Fruit fly (Drosophila melanogaster) whole organism, embryonic: ENCODE measurements around the gene PK1-R.

Experiments used
- B-H1 ChIP-seq: fragments of 200-800 bp; sonication (Bioruptor generic); IDR thresholded peaks from 3 replicates; pipeline ENCODE4 v1.3.6; 2022; ENCODE audit warnings: missing biosample characterization, missing genetic modification characterization
- CG12219 ChIP-seq: fragments of 200-800 bp; sonication (Bioruptor generic); optimal IDR thresholded peaks from 3 replicates; lab custom pipeline; 2018; ENCODE audit warnings: missing biosample characterization, mild to moderate bottlenecking, missing genetic modification characterization
- CG12769 ChIP-seq: fragments of 200-800 bp; sonication (Bioruptor generic); optimal IDR thresholded peaks from 2 replicates; lab custom pipeline; 2019; ENCODE audit warnings: missing biosample characterization, mild to moderate bottlenecking, missing genetic modification characterization, moderate library complexity
- CG13894 ChIP-seq: fragments of 200-800 bp; sonication (Bioruptor generic); optimal IDR thresholded peaks from 3 replicates; lab custom pipeline; 2018; ENCODE audit warnings: missing biosample characterization, mild to moderate bottlenecking, missing genetic modification characterization, moderate library complexity
- CG17328 ChIP-seq: fragments of 200-800 bp; sonication (Bioruptor generic); IDR thresholded peaks from 2 replicates; pipeline ENCODE4 v1.3.6; 2022; ENCODE audit warnings: missing biosample characterization, missing genetic modification characterization
- CG17568 ChIP-seq: fragments of 200-800 bp; sonication (Bioruptor generic); optimal IDR thresholded peaks from 2 replicates; lab custom pipeline; 2018; ENCODE audit warnings: missing biosample characterization, mild to moderate bottlenecking, missing genetic modification characterization, moderate library complexity
- CG18599 ChIP-seq: fragments of 200-800 bp; sonication (Bioruptor generic); optimal IDR thresholded peaks from 3 replicates; lab custom pipeline; 2017; ENCODE audit warnings: missing biosample characterization, missing genetic modification characterization, mild to moderate bottlenecking, moderate library complexity, missing genetic modification reagents
- CG2199 ChIP-seq: fragments of 200-800 bp; sonication (Bioruptor generic); IDR thresholded peaks from 3 replicates; pipeline ENCODE4 v1.3.6; 2022; ENCODE audit warnings: missing biosample characterization, missing genetic modification characterization
- CG3163 ChIP-seq: fragments of 200-800 bp; sonication (Bioruptor generic); optimal IDR thresholded peaks from 3 replicates; lab custom pipeline; 2016; ENCODE audit warnings: missing biosample characterization, missing genetic modification characterization
- CG32532 ChIP-seq: fragments of 200-800 bp; sonication (Bioruptor generic); IDR thresholded peaks from 2 replicates; pipeline ENCODE4 v1.3.6; 2022; ENCODE audit warnings: missing biosample characterization, missing genetic modification characterization
- CG4360 ChIP-seq: fragments of 200-800 bp; sonication (Bioruptor generic); IDR thresholded peaks from 2 replicates; pipeline ENCODE4 v1.3.6; 2022; ENCODE audit warnings: missing biosample characterization, missing genetic modification characterization
- CG7372 ChIP-seq: fragments of 200-800 bp; sonication (Bioruptor generic); IDR thresholded peaks from 2 replicates; pipeline ENCODE4 v1.3.6; 2022; ENCODE audit warnings: missing biosample characterization, missing genetic modification characterization
- CG7987 ChIP-seq: fragments of 200-800 bp; sonication (Bioruptor generic); optimal IDR thresholded peaks from 2 replicates; lab custom pipeline; 2018; ENCODE audit warnings: missing biosample characterization, mild to moderate bottlenecking, missing genetic modification characterization, moderate library complexity
- CG9437 ChIP-seq: fragments of 200-800 bp; sonication (Bioruptor generic); optimal IDR thresholded peaks from 2 replicates; lab custom pipeline; 2018; ENCODE audit warnings: missing biosample characterization, mild to moderate bottlenecking, missing genetic modification characterization
- CTCF ChIP-seq: fragments of 200-800 bp; sonication (Bioruptor generic); optimal IDR thresholded peaks from 2 replicates; lab custom pipeline; 2017; ENCODE audit warnings: missing biosample characterization, mild to moderate bottlenecking, missing genetic modification characterization, moderate library complexity
- Dbx ChIP-seq: fragments of 200-800 bp; sonication (Bioruptor generic); IDR thresholded peaks from 3 replicates; pipeline ENCODE4 v1.3.6; 2022; ENCODE audit warnings: missing biosample characterization, missing genetic modification characterization
- Elba2 ChIP-seq: fragments of 200-800 bp; sonication (Bioruptor generic); optimal IDR thresholded peaks from 3 replicates; lab custom pipeline; 2016; ENCODE audit warnings: missing biosample characterization, missing genetic modification characterization
- H15 ChIP-seq: fragments of 200-800 bp; sonication (Bioruptor generic); IDR thresholded peaks from 3 replicates; pipeline ENCODE4 v1.3.6; 2022; ENCODE audit warnings: missing biosample characterization, missing genetic modification characterization
- Jarid2 ChIP-seq: fragments of 200-800 bp; sonication (Bioruptor generic); optimal IDR thresholded peaks from 3 replicates; lab custom pipeline; 2017; ENCODE audit warnings: mild to moderate bottlenecking, missing biosample characterization, missing genetic modification reagents, missing genetic modification characterization
- Med ChIP-seq: fragments of 200-800 bp; sonication (Bioruptor generic); peaks from one replicate; lab custom pipeline; 2016; ENCODE audit warnings: missing biosample characterization, missing genetic modification characterization, mild to moderate bottlenecking, inconsistent platforms, moderate library complexity
- Pdp1 ChIP-seq, 2 experiments: fragments of 200-800 bp; sonication (Bioruptor generic); optimal IDR thresholded peaks; 3 replicates each; lab custom pipeline; 2016; ENCODE audit warnings: missing biosample characterization in 2 of 2, missing genetic modification characterization in 2 of 2, mild to moderate bottlenecking in 1 of 2, moderate library complexity in 1 of 2
- Stat92E ChIP-seq, 3 experiments: fragments of >200 bp in 2 of 3; fragments of 200-800 bp in 1 of 3; sonication (Bioruptor generic) in 1 of 3; optimal IDR thresholded peaks; 2 replicates each; lab custom pipeline; 2017 to 2019; ENCODE audit warnings: missing biosample characterization in 3 of 3, missing genetic modification characterization in 3 of 3, mild to moderate bottlenecking in 1 of 3, moderate library complexity in 1 of 3
- Trl ChIP-seq, 3 experiments: fragments of >200 bp in 2 of 3; fragments of 200-800 bp in 1 of 3; sonication (Bioruptor generic) in 1 of 3; optimal IDR thresholded peaks; 2 replicates in 1 of 3; 3 replicates in 2 of 3; lab custom pipeline; 2016 to 2017; ENCODE audit warnings: missing biosample characterization in 1 of 3, missing genetic modification characterization in 1 of 3
- abd-A ChIP-seq: fragments of 200-800 bp; sonication (Bioruptor generic); optimal IDR thresholded peaks from 3 replicates; lab custom pipeline; 2019; ENCODE audit warnings: missing biosample characterization, mild to moderate bottlenecking, missing genetic modification characterization, moderate library complexity
- bab2 ChIP-seq: fragments of 200-800 bp; sonication (Bioruptor generic); optimal IDR thresholded peaks from 2 replicates; lab custom pipeline; 2016; ENCODE audit warnings: missing biosample characterization, missing genetic modification characterization
- bbx ChIP-seq: fragments of 200-800 bp; sonication (Bioruptor generic); IDR thresholded peaks from 2 replicates; pipeline ENCODE4 v1.3.6; 2022; ENCODE audit warnings: missing biosample characterization, missing genetic modification characterization; ENCODE audit not compliant: partially characterized antibody
- cg ChIP-seq: fragments of 200-800 bp; sonication (Bioruptor generic); optimal IDR thresholded peaks from 3 replicates; lab custom pipeline; 2019; ENCODE audit warnings: missing biosample characterization, mild to moderate bottlenecking, missing genetic modification characterization, moderate library complexity
- chinmo ChIP-seq: fragments of 200-800 bp; sonication (Bioruptor generic); IDR thresholded peaks from 4 replicates; pipeline ENCODE4 v1.3.6; 2022; ENCODE audit warnings: missing biosample characterization, missing genetic modification characterization; ENCODE audit not compliant: partially characterized antibody
- croc ChIP-seq: fragments of 200-800 bp; sonication (Bioruptor generic); conservative IDR thresholded peaks from 3 replicates; pipeline ENCODE4 v1.3.6; 2022; ENCODE audit warnings: missing biosample characterization, missing genetic modification characterization
- en ChIP-seq: fragments of 200-800 bp; sonication (Bioruptor generic); optimal IDR thresholded peaks from 2 replicates; lab custom pipeline; 2016; ENCODE audit warnings: missing biosample characterization, missing genetic modification characterization
- eve ChIP-seq, 2 experiments: fragments of >200 bp; optimal IDR thresholded peaks; 2 replicates each; lab custom pipeline; 2017; ENCODE audit warnings: missing biosample characterization in 2 of 2, missing genetic modification characterization in 2 of 2
- exex ChIP-seq: fragments of 200-800 bp; sonication (Bioruptor generic); optimal IDR thresholded peaks from 4 replicates; lab custom pipeline; 2018; ENCODE audit warnings: missing biosample characterization, mild to moderate bottlenecking, missing genetic modification characterization, moderate library complexity
- gem ChIP-seq: fragments of 200-800 bp; sonication (Bioruptor generic); optimal IDR thresholded peaks from 2 replicates; lab custom pipeline; 2019; ENCODE audit warnings: missing biosample characterization, mild to moderate bottlenecking, missing genetic modification characterization, moderate library complexity
- gsb-n ChIP-seq: fragments of 200-800 bp; sonication (Bioruptor generic); optimal IDR thresholded peaks from 3 replicates; lab custom pipeline; 2018; ENCODE audit warnings: missing biosample characterization, mild to moderate bottlenecking, missing genetic modification characterization
- insv ChIP-seq, 2 experiments: fragments of 200-800 bp; sonication (Bioruptor generic); optimal IDR thresholded peaks; 3 replicates each; lab custom pipeline; 2016 to 2018; ENCODE audit warnings: missing biosample characterization in 2 of 2, missing genetic modification characterization in 2 of 2
- kni ChIP-seq: fragments of 200-800 bp; sonication (Bioruptor generic); optimal IDR thresholded peaks from 3 replicates; lab custom pipeline; 2017; ENCODE audit warnings: mild to moderate bottlenecking, missing biosample characterization, missing genetic modification reagents, missing genetic modification characterization
- lab ChIP-seq: fragments of 200-800 bp; sonication (Bioruptor generic); optimal IDR thresholded peaks from 3 replicates; lab custom pipeline; 2017; ENCODE audit warnings: missing biosample characterization, missing genetic modification characterization, mild to moderate bottlenecking, moderate library complexity, missing genetic modification reagents
- lbe ChIP-seq: fragments of 200-800 bp; sonication (Bioruptor generic); optimal IDR thresholded peaks from 2 replicates; lab custom pipeline; 2016; ENCODE audit warnings: missing biosample characterization, mild to moderate bottlenecking, missing genetic modification characterization
- sc ChIP-seq, 3 experiments: fragments of >200 bp in 2 of 3; fragments of 200-800 bp in 1 of 3; sonication (Bioruptor generic) in 1 of 3; optimal IDR thresholded peaks; 2 replicates in 2 of 3; 3 replicates in 1 of 3; lab custom pipeline; 2017; ENCODE audit warnings: mild to moderate bottlenecking in 1 of 3, missing biosample characterization in 1 of 3, missing genetic modification characterization in 1 of 3, missing genetic modification reagents in 1 of 3
- sd ChIP-seq: fragments of 200-800 bp; sonication (Bioruptor generic); optimal IDR thresholded peaks from 3 replicates; lab custom pipeline; 2018; ENCODE audit warnings: missing biosample characterization, mild to moderate bottlenecking, missing genetic modification characterization, moderate library complexity
- sens ChIP-seq: fragments of 200-800 bp; sonication (Bioruptor generic); peaks from one replicate; lab custom pipeline; 2016; ENCODE audit warnings: missing biosample characterization, missing genetic modification characterization
- tx ChIP-seq: fragments of 200-800 bp; sonication (Bioruptor generic); optimal IDR thresholded peaks from 2 replicates; lab custom pipeline; 2016; ENCODE audit warnings: missing biosample characterization, missing genetic modification characterization
- vvl ChIP-seq: fragments of 200-800 bp; sonication (Bioruptor generic); IDR thresholded peaks from 2 replicates; pipeline ENCODE4 v1.3.6; 2022; ENCODE audit warnings: missing biosample characterization, missing genetic modification characterization
- yki ChIP-seq: fragments of >200 bp; optimal IDR thresholded peaks from 3 replicates; lab custom pipeline; 2018

The PK1-R gene

DNA sequence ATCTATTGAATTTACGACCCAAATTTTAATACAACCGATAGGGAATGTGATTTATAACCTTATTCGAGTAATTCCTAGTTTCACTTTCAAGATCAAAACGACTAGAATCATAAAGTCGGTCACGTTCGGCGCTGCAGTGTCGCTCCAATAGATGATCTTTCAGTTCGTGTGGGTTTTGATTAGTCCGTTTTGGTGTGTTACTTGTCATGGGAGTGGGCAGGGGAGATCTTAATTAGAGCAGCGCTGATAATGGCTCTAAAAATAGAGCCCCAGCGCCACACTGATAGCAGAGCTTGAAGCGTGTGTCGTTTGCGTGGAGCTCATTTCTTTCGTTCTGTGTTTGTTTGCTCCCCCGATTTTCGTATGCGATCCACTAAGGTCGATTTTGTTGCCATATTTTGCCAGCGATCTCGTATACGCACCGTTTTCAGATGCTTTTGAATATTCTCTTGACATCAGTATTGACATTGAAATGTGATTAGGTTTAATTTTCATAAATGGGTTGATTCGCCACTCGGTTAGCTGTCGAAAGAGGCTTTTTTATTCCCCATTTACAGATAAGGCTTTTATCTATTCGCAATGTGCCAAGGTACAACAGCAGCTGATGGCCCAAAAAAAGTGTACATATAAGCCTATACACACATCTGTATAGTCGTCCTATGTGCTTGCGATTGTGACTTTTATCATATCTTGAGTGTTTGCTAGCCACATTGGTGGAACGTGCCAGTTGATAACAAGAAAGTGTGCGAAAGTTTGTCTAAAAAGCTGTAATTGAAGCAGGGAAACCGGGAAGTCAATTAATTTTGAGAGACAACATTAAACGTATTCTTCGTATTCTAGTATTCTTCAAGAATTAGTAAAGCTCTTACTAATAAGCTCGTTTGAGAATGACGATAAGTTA is 44.1 kb downstream of the PK1-R start (continued):
- TF ChIP-seq croc (GFP tag; lab: Robert Waterston, UW) (no peak), sc (optimal IDR thresholded peaks at IDR 0.05; lab: Kevin White, UChicago) (no peak), sc (GFP tag; optimal IDR thresholded peaks at IDR 0.05; lab: Kevin White, UChicago) (no peak), CG18599 (GFP tag; lab: Kevin White, UChicago) (peak; percentile 6), CG12219 (GFP tag; lab: Kevin White, UChicago) (no peak), B-H1 (GFP tag; lab: Robert Waterston, UW) (no peak)

DNA sequence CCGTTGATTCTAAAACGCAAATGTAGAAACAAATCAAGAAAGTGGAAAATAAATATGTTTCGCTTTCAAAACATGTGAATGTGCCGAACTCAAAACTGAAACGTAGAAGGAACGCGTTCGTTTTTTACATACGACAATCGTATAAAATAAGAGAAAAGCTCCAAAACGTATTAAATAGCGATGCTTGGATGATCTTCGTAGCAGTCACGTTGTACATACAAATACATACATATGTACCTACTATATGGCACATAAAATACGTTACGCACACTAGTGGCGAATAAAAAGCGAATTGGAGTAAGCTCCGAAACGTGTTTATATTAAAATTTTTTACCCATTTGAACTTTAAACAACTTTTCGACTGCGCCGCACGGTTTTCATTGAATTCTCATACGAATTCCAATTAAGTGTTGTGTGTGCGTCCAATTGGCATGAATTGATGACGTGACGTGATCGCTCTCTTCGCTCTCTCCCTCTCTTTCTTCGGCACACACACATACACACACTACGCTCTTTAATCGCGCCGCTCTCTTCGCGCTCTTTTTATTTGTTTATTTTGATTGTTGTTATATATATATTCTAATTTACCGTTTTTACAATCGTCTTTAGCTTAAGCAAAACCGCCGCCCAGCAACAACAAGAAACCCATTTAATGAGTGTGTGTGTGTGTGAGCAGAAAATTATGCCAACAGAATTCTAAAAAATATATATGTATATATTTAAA is 45.6 kb downstream of the PK1-R start:
- peak; percentile 94 to 96 for TF ChIP-seq Trl (optimal IDR thresholded peaks at IDR 0.05; lab: Kevin White, UChicago)
- no peak for TF ChIP-seq Trl (GFP tag; optimal IDR thresholded peaks at IDR 0.05; lab: Kevin White, UChicago)
- 0 out of 2 replicates have a peak, but pooled peaks have one; percentile 2 for TF ChIP-seq bbx (GFP tag; lab: Robert Waterston, UW)
- no peak for TF ChIP-seq CG2199 (GFP tag; lab: Robert Waterston, UW)
- no peak for TF ChIP-seq tx
- peak; percentile 16 for TF ChIP-seq CG12769 (tag; lab: Kevin White, UChicago)
- peak; percentile 73; the same call in 1 of the 4 replicates for TF ChIP-seq chinmo
- TF ChIP-seq vvl (GFP tag; lab: Robert Waterston, UW) = 0 out of 2 replicates have a peak, but pooled peaks have one; percentile 24
- TF ChIP-seq eve (GFP tag; optimal IDR thresholded peaks at IDR 0.05; lab: Kevin White, UChicago) = peak in 1 of 2 experiments; percentile 87
- TF ChIP-seq CG7372 (GFP tag; lab: Robert Waterston, UW) = no peak
- TF ChIP-seq gem (tag; lab: Kevin White, UChicago) = peak; percentile 9
- TF ChIP-seq CG9437 (GFP tag; lab: Kevin White, UChicago) = peak; percentile 74
- peak in 1 of 3 experiments; percentile 7 for TF ChIP-seq Stat92E (GFP tag; optimal IDR thresholded peaks at IDR 0.05; lab: Kevin White, UChicago)
- peak in 1 of 2 experiments; percentile 66 for TF ChIP-seq insv (GFP tag; optimal IDR thresholded peaks at IDR 0.05; lab: Kevin White, UChicago)
- peak; percentile 41 for TF ChIP-seq CG17568
- TF ChIP-seq CG32532 = peak; percentile 27; the same call in 1 of the 2 replicates
- TF ChIP-seq Jarid2 = peak; percentile 19
- peak; percentile 33 for TF ChIP-seq lbe (GFP tag; lab: Kevin White, UChicago)
- peak; percentile 87 for TF ChIP-seq CG3163
- TF ChIP-seq Med (GFP tag; lab: Kevin White, UChicago) = peak; percentile 52
- no peak for TF ChIP-seq Dbx (GFP tag; lab: Robert Waterston, UW)
- TF ChIP-seq CG7987 (GFP tag; lab: Kevin White, UChicago) = no peak
- no peak for TF ChIP-seq gsb-n (tag; lab: Kevin White, UChicago)
- peak; percentile 75 for TF ChIP-seq Elba2
- TF ChIP-seq sd = peak; percentile 76
- TF ChIP-seq bab2 (GFP tag; lab: Kevin White, UChicago) = no peak
- TF ChIP-seq CG13894 (tag; lab: Kevin White, UChicago) = peak; percentile 10
- TF ChIP-seq Pdp1 (GFP tag; optimal IDR thresholded peaks at IDR 0.05; lab: Kevin White, UChicago) = peak in 1 of 2 experiments; percentile 68
- peak; percentile 1 for TF ChIP-seq CTCF (GFP tag; lab: Kevin White, UChicago)
- TF ChIP-seq cg (GFP tag; lab: Kevin White, UChicago) = peak; percentile 69
- TF ChIP-seq sens = peak; percentile 7
- TF ChIP-seq CG17328 (GFP tag; lab: Robert Waterston, UW) = peak; percentile 20; the same call in 1 of the 2 replicates
- TF ChIP-seq exex (tag; lab: Kevin White, UChicago) = peak; percentile 15
- TF ChIP-seq H15 (GFP tag; lab: Robert Waterston, UW) = no peak
- no peak for TF ChIP-seq en (GFP tag; lab: Kevin White, UChicago)
- TF ChIP-seq kni (GFP tag; lab: Kevin White, UChicago) = no peak
- peak; percentile 72 for TF ChIP-seq yki (lab: Kevin White, UChicago)
- TF ChIP-seq lab (GFP tag; lab: Kevin White, UChicago) = peak; percentile 6
- peak; percentile 46 for TF ChIP-seq abd-A (tag; lab: Kevin White, UChicago)
- peak; percentile 49; the same call in 1 of the 2 replicates for TF ChIP-seq CG4360 (GFP tag; lab: Robert Waterston, UW)
